Fruit fly (Drosophila melanogaster): ENCODE results near the gene Pomp.

Pomp gene

dm6 chr2L:20757808-20758187 is 29.7 kb upstream of the Pomp start, which contains the start of the genes Rhau and dia (continued):
- peak; percentile 56 for TF ChIP-seq CG4617 (GFP tag; optimal IDR thresholded peaks at IDR 0.05; ENCODE audit: borderline replicate concordance)
- TF ChIP-seq CG3847 (GFP tag; IDR thresholded peaks at IDR 0.05): peak; percentile 74
- TF ChIP-seq HmgD (GFP tag; optimal IDR thresholded peaks at IDR 0.05): peak; percentile 42
- peak; percentile 88 for TF ChIP-seq pzg (GFP tag; optimal IDR thresholded peaks at IDR 0.05)
- TF ChIP-seq CG30020 (tag; optimal IDR thresholded peaks at IDR 0.05): peak; percentile 50
- TF ChIP-seq Dp (GFP tag; optimal IDR thresholded peaks at IDR 0.05): peak; percentile 66
- TF ChIP-seq Dll (GFP tag; IDR thresholded peaks at IDR 0.05; ENCODE audit: partially characterized antibody): 0 out of 4 replicates have a peak, but pooled peaks have one; percentile 19
- TF ChIP-seq CG18764 (GFP tag; optimal IDR thresholded peaks at IDR 0.05): peak; percentile 12
- peak; percentile 28 for TF ChIP-seq CG15696 (tag; optimal IDR thresholded peaks at IDR 0.05)
- TF ChIP-seq tin (GFP tag; optimal IDR thresholded peaks at IDR 0.05): peak; percentile 25
- TF ChIP-seq CG14710 (tag; optimal IDR thresholded peaks at IDR 0.05): peak; percentile 84
- 0 out of 2 replicates have a peak, but pooled peaks have one; percentile 33 for TF ChIP-seq NFAT (GFP tag; IDR thresholded peaks at IDR 0.05)
- TF ChIP-seq E2f2 (GFP tag; IDR thresholded peaks at IDR 0.05): peak; percentile 64
- TF ChIP-seq gfzf (GFP tag; optimal IDR thresholded peaks at IDR 0.05): peak; percentile 93
- TF ChIP-seq Sin3A (optimal IDR thresholded peaks at IDR 0.05): peak; percentile 60
- no peak for TF ChIP-seq cas (GFP tag; IDR thresholded peaks at IDR 0.05)
- no peak for TF ChIP-seq CG17328 (GFP tag; IDR thresholded peaks at IDR 0.05)
- peak; percentile 38 for TF ChIP-seq D19A (tag; optimal IDR thresholded peaks at IDR 0.05)
- TF ChIP-seq Side (GFP tag; optimal IDR thresholded peaks at IDR 0.05): no peak
- peak; percentile 45 for TF ChIP-seq CG9817 (tag; optimal IDR thresholded peaks at IDR 0.05)
- TF ChIP-seq zfh1 (GFP tag; IDR thresholded peaks at IDR 0.05): no peak
- peak; percentile 79 for TF ChIP-seq CG15514 (GFP tag; optimal IDR thresholded peaks at IDR 0.05)
- TF ChIP-seq CG13894 (tag; optimal IDR thresholded peaks at IDR 0.05): no peak
- peak; percentile 25 for TF ChIP-seq ind (GFP tag; optimal IDR thresholded peaks at IDR 0.05)
- peak; percentile 100 for TF ChIP-seq trem (tag; optimal IDR thresholded peaks at IDR 0.05)
- TF ChIP-seq NfI (GFP tag; optimal IDR thresholded peaks at IDR 0.05): peak; percentile 29
- TF ChIP-seq CG2678 (tag; optimal IDR thresholded peaks at IDR 0.05): no peak
- TF ChIP-seq CG33213 (GFP tag; optimal IDR thresholded peaks at IDR 0.05): peak; percentile 26
- TF ChIP-seq Xbp1 (GFP tag; optimal IDR thresholded peaks at IDR 0.05): peak; percentile 46
- peak; percentile 16 for TF ChIP-seq CG12299 (tag; optimal IDR thresholded peaks at IDR 0.05)
- TF ChIP-seq CG2129 (GFP tag; IDR thresholded peaks at IDR 0.05; ENCODE audit: partially characterized antibody): no peak
- TF ChIP-seq CoRest (tag; optimal IDR thresholded peaks at IDR 0.05): peak; percentile 61
- peak; percentile 12 for TF ChIP-seq Max (GFP tag; optimal IDR thresholded peaks at IDR 0.05)
- peak; percentile 56 for TF ChIP-seq row (GFP tag; IDR thresholded peaks at IDR 0.05)
- no peak for TF ChIP-seq prd (optimal IDR thresholded peaks at IDR 0.05)
- TF ChIP-seq prd (GFP tag; IDR thresholded peaks at IDR 0.05): peak; percentile 36; the same call in 1 of the 3 replicates
- TF ChIP-seq ATbp (GFP tag; optimal IDR thresholded peaks at IDR 0.05): no peak
- no peak for TF ChIP-seq HHEX (GFP tag; optimal IDR thresholded peaks at IDR 0.05)
- peak; percentile 55 for TF ChIP-seq CG7928 (GFP tag; optimal IDR thresholded peaks at IDR 0.05)
- TF ChIP-seq Abd-B (GFP tag; optimal IDR thresholded peaks at IDR 0.05): peak; percentile 50
- peak; percentile 38 for TF ChIP-seq CG18262 (tag; optimal IDR thresholded peaks at IDR 0.05)
- peak; percentile 57 for TF ChIP-seq BEAF-32 (GFP tag; optimal IDR thresholded peaks at IDR 0.05)
- peak; percentile 73 for TF ChIP-seq pita (GFP tag; optimal IDR thresholded peaks at IDR 0.05)
- no peak for TF ChIP-seq Rfx (GFP tag; IDR thresholded peaks at IDR 0.05)
- TF ChIP-seq CG2116 (GFP tag; optimal IDR thresholded peaks at IDR 0.05): peak; percentile 74
- TF ChIP-seq phol (tag; optimal IDR thresholded peaks at IDR 0.05): peak; percentile 71
- TF ChIP-seq Bteb2 (GFP tag; optimal IDR thresholded peaks at IDR 0.05): peak; percentile 9
- peak; percentile 83 for TF ChIP-seq CG12659 (GFP tag; optimal IDR thresholded peaks at IDR 0.05)
- no peak for TF ChIP-seq gsb-n (tag; optimal IDR thresholded peaks at IDR 0.05)
- peak; percentile 43 for TF ChIP-seq CG30403 (GFP tag; optimal IDR thresholded peaks at IDR 0.05)
- peak; percentile 29 for TF ChIP-seq B-H2 (GFP tag; optimal IDR thresholded peaks at IDR 0.05)
